Worm (Caenorhabditis elegans) whole organism, late embryonic: ENCODE data around the gene R160.4.

ENCODE experiments used
- ama-1 ChIP-seq: fragments of 150-350 bp; optimal IDR thresholded peaks from 2 replicates; lab custom pipeline; 2014
- ceh-14 ChIP-seq: sonication (generic microtip); optimal IDR thresholded peaks from 2 replicates; lab custom pipeline; 2016; ENCODE audit warnings: missing genotype, missing genetic modification characterization, missing compliant biosample characterization
- ceh-18 ChIP-seq: sonication (generic microtip); optimal IDR thresholded peaks from 2 replicates; lab custom pipeline; 2016; ENCODE audit warnings: missing genetic modification characterization, missing compliant biosample characterization
- ceh-19 ChIP-seq: fragments of 200-800 bp; sonication (Bioruptor generic); optimal IDR thresholded peaks from 2 replicates; lab custom pipeline; 2018; ENCODE audit warnings: mild to moderate bottlenecking, missing genetic modification characterization, missing compliant biosample characterization
- ceh-24 ChIP-seq: sonication (generic microtip); optimal IDR thresholded peaks from 2 replicates; lab custom pipeline; 2016; ENCODE audit warnings: mild to moderate bottlenecking, missing genetic modification characterization, missing compliant biosample characterization
- ceh-34 ChIP-seq: sonication (generic microtip); optimal IDR thresholded peaks from 2 replicates; lab custom pipeline; 2016; ENCODE audit warnings: mild to moderate bottlenecking, missing genetic modification characterization, missing compliant biosample characterization
- ceh-45 ChIP-seq: fragments of 200-800 bp; sonication (Bioruptor generic); IDR thresholded peaks from 2 replicates; pipeline ENCODE4 v1.3.6; 2022; ENCODE audit warnings: missing genetic modification reagents, missing genetic modification characterization, missing compliant biosample characterization
- ceh-48 ChIP-seq: sonication (generic microtip); optimal IDR thresholded peaks from 2 replicates; lab custom pipeline; 2016; ENCODE audit warnings: missing genetic modification characterization, inconsistent platforms, missing compliant biosample characterization
- ceh-6 ChIP-seq: fragments of 200-800 bp; sonication (Bioruptor generic); optimal IDR thresholded peaks from 2 replicates; lab custom pipeline; 2018; ENCODE audit warnings: mild to moderate bottlenecking, missing genetic modification characterization, missing compliant biosample characterization
- che-1 ChIP-seq: sonication (generic microtip); optimal IDR thresholded peaks from 2 replicates; lab custom pipeline; 2016; ENCODE audit warnings: mild to moderate bottlenecking, missing genetic modification characterization, missing compliant biosample characterization
- dve-1 ChIP-seq: sonication (generic microtip); optimal IDR thresholded peaks from 2 replicates; lab custom pipeline; 2017; ENCODE audit warnings: antibody characterized with exemption, mild to moderate bottlenecking, missing genetic modification characterization, missing compliant biosample characterization
- elt-2 ChIP-seq: sonication (generic microtip); optimal IDR thresholded peaks from 2 replicates; lab custom pipeline; 2016; ENCODE audit warnings: missing genetic modification reagents, missing genetic modification characterization, missing compliant biosample characterization
- ets-4 ChIP-seq: sonication (generic microtip); optimal IDR thresholded peaks from 2 replicates; lab custom pipeline; 2016; ENCODE audit warnings: missing genetic modification characterization, missing compliant biosample characterization
- fax-1 ChIP-seq: sonication (generic microtip); optimal IDR thresholded peaks from 2 replicates; lab custom pipeline; 2016; ENCODE audit warnings: missing genotype, missing genetic modification characterization, missing compliant biosample characterization
- gmeb-2 ChIP-seq: sonication (generic microtip); optimal IDR thresholded peaks from 2 replicates; lab custom pipeline; 2016; ENCODE audit warnings: missing genetic modification characterization, inconsistent platforms, missing compliant biosample characterization
- hlh-30 ChIP-seq: sonication (generic microtip); optimal IDR thresholded peaks from 2 replicates; lab custom pipeline; 2017; ENCODE audit warnings: antibody characterized with exemption, missing genetic modification characterization, missing compliant biosample characterization; ENCODE audit not compliant: insufficient read depth
- hlh-8 ChIP-seq: sonication (generic microtip); optimal IDR thresholded peaks from 2 replicates; lab custom pipeline; 2016; ENCODE audit warnings: missing genotype, missing genetic modification characterization, missing compliant biosample characterization
- lin-11 ChIP-seq: fragments of 200-800 bp; sonication (Bioruptor generic); optimal IDR thresholded peaks from 2 replicates; lab custom pipeline; 2018; ENCODE audit warnings: mild to moderate bottlenecking, missing genetic modification characterization, missing compliant biosample characterization
- nhr-11 ChIP-seq: fragments of 150-350 bp; optimal IDR thresholded peaks from 2 replicates; lab custom pipeline; 2014; ENCODE audit warnings: missing biosample characterization, missing genetic modification characterization
- pat-9 ChIP-seq: fragments of 200-800 bp; sonication (Bioruptor generic); optimal IDR thresholded peaks from 2 replicates; lab custom pipeline; 2018; ENCODE audit warnings: mild to moderate bottlenecking, missing genetic modification characterization, moderate library complexity, missing compliant biosample characterization
- pax-1 ChIP-seq: fragments of 150-350 bp; optimal IDR thresholded peaks from 2 replicates; lab custom pipeline; 2014; ENCODE audit warnings: missing biosample characterization, missing genetic modification characterization
- pha-2 ChIP-seq: sonication (generic microtip); optimal IDR thresholded peaks from 2 replicates; lab custom pipeline; 2017; ENCODE audit warnings: mild to moderate bottlenecking, missing genetic modification characterization, missing compliant biosample characterization
- pha-4 ChIP-seq: fragments of 150-350 bp; optimal IDR thresholded peaks from 2 replicates; lab custom pipeline; 2018; ENCODE audit warnings: missing biosample characterization, missing genetic modification reagents, missing genetic modification characterization
- pqm-1 ChIP-seq: sonication (generic microtip); optimal IDR thresholded peaks from 2 replicates; lab custom pipeline; 2016; ENCODE audit warnings: missing genetic modification characterization, missing compliant biosample characterization
- pros-1 ChIP-seq: fragments of 150-350 bp; optimal IDR thresholded peaks from 2 replicates; lab custom pipeline; 2014; ENCODE audit warnings: missing biosample characterization, missing genetic modification reagents, missing genetic modification characterization
- rnt-1 ChIP-seq: sonication (generic microtip); optimal IDR thresholded peaks from 2 replicates; lab custom pipeline; 2016; ENCODE audit warnings: missing genetic modification characterization, missing compliant biosample characterization
- sdc-2 ChIP-seq: sonication (generic microtip); optimal IDR thresholded peaks from 2 replicates; lab custom pipeline; 2016; ENCODE audit warnings: missing genotype, missing genetic modification characterization, missing compliant biosample characterization
- sox-4 ChIP-seq: sonication (generic microtip); optimal IDR thresholded peaks from 2 replicates; lab custom pipeline; 2017; ENCODE audit warnings: mild to moderate bottlenecking, missing genetic modification characterization, inconsistent platforms, missing compliant biosample characterization
- syd-9 ChIP-seq: sonication (generic microtip); optimal IDR thresholded peaks from 2 replicates; lab custom pipeline; 2016; ENCODE audit warnings: mild to moderate bottlenecking, missing genetic modification characterization, moderate library complexity, missing compliant biosample characterization
- ttx-3 ChIP-seq: sonication (generic microtip); optimal IDR thresholded peaks from 2 replicates; lab custom pipeline; 2016; ENCODE audit warnings: missing genetic modification reagents, missing genetic modification characterization, missing compliant biosample characterization
- unc-42 ChIP-seq: sonication (generic microtip); optimal IDR thresholded peaks from 2 replicates; lab custom pipeline; 2016; ENCODE audit warnings: missing genotype, missing genetic modification characterization, missing compliant biosample characterization
- unc-55 ChIP-seq: sonication (generic microtip); optimal IDR thresholded peaks from 2 replicates; lab custom pipeline; 2017; ENCODE audit warnings: missing biosample characterization, missing genetic modification reagents, missing genetic modification characterization
- unc-86 ChIP-seq: sonication (generic microtip); optimal IDR thresholded peaks from 2 replicates; lab custom pipeline; 2016; ENCODE audit warnings: missing genetic modification characterization, missing compliant biosample characterization

R160.4 gene

DNA sequence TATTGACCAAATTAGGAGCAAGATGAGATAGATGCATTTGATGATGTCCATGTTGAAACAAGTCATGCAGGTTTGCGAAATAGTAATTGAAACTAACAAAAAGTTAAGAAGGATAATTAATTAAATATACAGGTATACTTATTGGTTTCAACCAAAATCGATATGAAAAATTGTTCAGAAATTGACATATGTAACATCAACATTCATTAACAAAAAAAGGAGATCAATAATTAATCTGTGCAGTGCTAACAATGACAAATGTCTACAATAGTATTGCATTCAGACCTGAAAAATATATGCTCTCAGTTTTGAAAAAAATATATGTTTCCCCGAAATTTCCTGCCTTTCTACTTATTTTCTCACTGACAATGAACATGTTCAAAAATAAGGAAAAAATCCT, at the start of gene R160.4:
Gene R160.4 (minus strand): TSS at position 101 of the 400 bp plus-strand sequence.
- no peak for TF ChIP-seq che-1 (tag; lab: Kevin White, UChicago)
- TF ChIP-seq unc-86 (tag; lab: Kevin White, UChicago) = no peak
- no peak for TF ChIP-seq hlh-8 (tag; lab: Kevin White, UChicago)
- TF ChIP-seq fax-1 (tag; lab: Kevin White, UChicago) = no peak
- no peak for TF ChIP-seq sox-4
- no peak for TF ChIP-seq sdc-2 (tag; lab: Kevin White, UChicago)
- TF ChIP-seq ceh-45 (GFP tag; lab: Robert Waterston, UW) = no peak
- no peak for TF ChIP-seq ceh-14 (tag; lab: Kevin White, UChicago)
- TF ChIP-seq ceh-34 (tag; lab: Kevin White, UChicago) = no peak
- TF ChIP-seq nhr-11 = no peak
- TF ChIP-seq rnt-1 (tag; lab: Kevin White, UChicago) = no peak
- TF ChIP-seq, all 69 proteins: peak for 0

DNA sequence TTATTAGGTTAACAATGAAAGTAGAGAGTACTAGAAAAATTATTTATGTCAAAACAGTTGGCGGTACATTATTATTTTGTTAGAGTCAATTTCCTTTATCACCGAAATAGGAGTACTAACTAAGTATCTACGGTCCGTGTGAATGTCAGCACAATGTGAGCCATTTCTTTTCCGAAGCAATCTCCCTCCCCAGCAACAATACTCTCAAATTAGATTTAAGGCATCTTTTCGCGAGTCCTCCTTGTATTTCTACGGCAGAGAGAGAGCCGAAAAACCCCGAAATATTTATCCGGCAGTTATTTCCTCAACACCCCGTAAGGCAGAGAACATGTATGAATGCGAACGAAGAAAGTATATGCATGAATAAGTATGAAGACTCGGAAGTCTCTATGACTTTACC, 46.6 kb upstream of the R160.4 start:
- no peak for TF ChIP-seq gmeb-2 (tag; lab: Kevin White, UChicago)
- TF ChIP-seq pha-2 = no peak
- no peak for TF ChIP-seq ttx-3 (tag; lab: Kevin White, UChicago)
- TF ChIP-seq unc-42 (tag; lab: Kevin White, UChicago) = peak; percentile 65
- TF ChIP-seq, all 69 proteins: peak for 1

DNA sequence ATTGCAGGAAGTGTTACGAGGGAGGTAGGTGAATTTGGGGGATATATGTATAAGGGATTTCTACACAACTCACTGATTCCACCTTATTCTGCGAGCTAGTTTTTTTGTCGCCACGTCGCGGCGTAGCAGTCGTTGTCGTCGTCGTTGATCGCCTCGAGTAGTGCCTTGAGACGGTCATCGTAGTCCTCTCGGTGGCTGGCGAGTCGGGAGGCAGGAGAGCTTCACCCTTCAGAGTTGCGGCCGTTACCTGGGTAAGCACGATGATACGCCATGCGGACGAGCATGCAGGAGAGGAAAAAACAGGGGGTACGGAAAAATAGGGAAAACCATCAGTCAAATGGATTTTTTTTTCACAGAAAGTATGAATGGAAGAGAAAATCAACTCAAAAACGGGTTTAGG, 44.5 kb upstream of the R160.4 start:
- no peak for TF ChIP-seq pat-9 (tag; lab: Kevin White, UChicago)
- TF ChIP-seq fax-1 (tag; lab: Kevin White, UChicago) = no peak
- TF ChIP-seq lin-11 (tag; lab: Kevin White, UChicago) = no peak
- no peak for TF ChIP-seq unc-55 (GFP tag; lab: Kevin White, UChicago)
- TF ChIP-seq pha-4 (tag; lab: Kevin White, UChicago) = no peak
- TF ChIP-seq dve-1 = no peak
- TF ChIP-seq ceh-24 (tag; lab: Kevin White, UChicago) = no peak
- TF ChIP-seq ceh-14 (tag; lab: Kevin White, UChicago) = no peak
- no peak for TF ChIP-seq pqm-1
- no peak for TF ChIP-seq pros-1
- no peak for TF ChIP-seq ceh-6 (GFP tag; lab: Kevin White, UChicago)
- TF ChIP-seq unc-42 (tag; lab: Kevin White, UChicago) = no peak
- no peak for TF ChIP-seq ets-4 (tag; lab: Kevin White, UChicago)
- TF ChIP-seq ama-1 (lab: Kevin White, UChicago) = no peak
- TF ChIP-seq pax-1 (tag; lab: Kevin White, UChicago) = no peak

DNA sequence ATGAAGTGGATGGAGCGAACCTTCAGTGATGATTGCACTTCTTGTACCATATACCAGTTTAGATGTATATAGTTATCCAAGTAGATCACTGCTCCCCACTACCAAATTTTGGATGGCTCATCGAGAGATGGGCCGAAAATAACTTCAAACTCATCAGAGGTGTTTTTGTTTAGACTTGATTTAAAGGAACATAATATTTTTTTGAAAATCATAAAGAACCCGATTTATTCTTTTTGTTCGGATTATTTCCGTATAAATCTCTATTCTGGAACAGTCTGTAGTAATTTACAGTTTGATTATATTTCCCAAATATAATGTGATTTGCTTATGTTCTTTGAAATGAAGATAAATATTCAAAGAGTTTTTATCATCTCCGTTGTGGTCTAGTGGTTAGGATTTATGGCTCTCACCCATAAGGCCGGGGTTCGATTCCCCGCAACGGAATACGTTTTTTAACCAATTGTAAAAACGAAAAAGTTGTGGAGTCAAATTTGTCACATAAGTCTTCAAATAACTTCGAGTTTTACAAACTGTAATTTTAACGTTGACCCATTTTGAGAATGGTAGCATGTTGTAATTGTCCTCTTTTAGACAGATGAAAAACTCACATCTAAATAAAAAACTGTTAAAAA, 41.7 kb upstream of the R160.4 start:
- TF ChIP-seq ceh-48 (tag; lab: Kevin White, UChicago) (no peak), hlh-30 (no peak), hlh-8 (tag; lab: Kevin White, UChicago) (no peak), ceh-19 (GFP tag; lab: Kevin White, UChicago) (no peak), ceh-6 (GFP tag; lab: Kevin White, UChicago) (no peak), elt-2 (tag; lab: Kevin White, UChicago) (no peak), syd-9 (tag; lab: Kevin White, UChicago) (no peak), che-1 (tag; lab: Kevin White, UChicago) (no peak), ceh-18 (tag; lab: Kevin White, UChicago) (no peak), unc-42 (tag; lab: Kevin White, UChicago) (no peak), ttx-3 (tag; lab: Kevin White, UChicago) (no peak)
